Worm (Caenorhabditis elegans): ENCODE data around the gene srh-247.

DNA sequence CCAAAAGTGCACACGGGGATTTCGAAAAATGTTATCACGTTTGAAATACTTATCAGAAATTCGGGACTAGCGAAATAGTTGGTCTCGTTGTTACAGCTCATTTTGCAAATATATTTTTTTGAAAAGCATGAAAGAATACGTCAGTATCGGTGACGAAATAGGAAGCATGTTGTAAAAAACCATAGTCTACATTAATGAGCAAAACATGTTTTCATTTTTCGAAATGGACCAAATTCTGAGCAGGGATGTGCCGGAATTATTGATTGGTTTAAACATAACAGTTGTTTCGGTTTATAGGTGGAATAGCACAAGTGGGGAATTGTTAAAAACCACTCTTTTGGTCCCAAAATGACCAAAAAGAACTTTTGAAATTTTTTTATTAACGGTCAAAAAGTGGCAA is at the start of gene srh-247:
- TF ChIP-seq ama-1 (optimal IDR thresholded peaks at IDR 0.05), result no peak
- no peak for TF ChIP-seq aly-2 (tag; optimal IDR thresholded peaks at IDR 0.05)
- TF ChIP-seq nhr-237 (tag; optimal IDR thresholded peaks at IDR 0.05), result no peak
- TF ChIP-seq lin-11 (tag; optimal IDR thresholded peaks at IDR 0.05), result no peak
- TF ChIP-seq ceh-82 (tag; optimal IDR thresholded peaks at IDR 0.05), result no peak
- no peak for TF ChIP-seq sma-9 (GFP tag; optimal IDR thresholded peaks at IDR 0.05)
- TF ChIP-seq sma-9 (tag; optimal IDR thresholded peaks at IDR 0.05), result no peak
- TF ChIP-seq nhr-77 (tag; optimal IDR thresholded peaks at IDR 0.05), result no peak
- TF ChIP-seq lin-13 (GFP tag; optimal IDR thresholded peaks at IDR 0.05), result no peak
